Fruit fly (Drosophila melanogaster): Measurements from ENCODE around the gene pum.

The pum gene

DNA sequence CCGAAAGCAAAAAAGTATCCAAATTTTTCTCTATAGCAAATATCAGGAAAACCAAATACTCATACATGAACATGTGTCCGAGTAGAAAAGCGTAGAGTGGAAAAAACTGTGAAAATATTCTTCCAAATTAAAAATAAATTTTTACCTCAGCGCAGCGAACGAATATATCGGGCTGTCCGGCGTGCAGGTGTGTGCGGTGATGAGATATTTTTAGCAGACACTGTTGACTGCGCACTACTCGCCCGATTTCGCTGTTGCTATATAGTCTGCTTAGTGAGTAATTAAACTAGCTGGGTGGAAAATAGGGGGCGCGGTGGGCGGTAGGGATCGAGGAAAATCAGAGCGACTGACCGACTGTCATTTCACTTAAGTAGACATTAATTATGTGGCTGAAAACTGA lies 107.3 kb downstream of the pum start (continued):
- no peak for TF ChIP-seq CG3995 (GFP tag; optimal IDR thresholded peaks at IDR 0.05)
- TF ChIP-seq CG7786 (GFP tag; optimal IDR thresholded peaks at IDR 0.05), result no peak
- no peak for TF ChIP-seq luna (GFP tag; optimal IDR thresholded peaks at IDR 0.05)
- TF ChIP-seq chm (GFP tag; IDR thresholded peaks at IDR 0.05), result no peak
- TF ChIP-seq CG2712 (tag; optimal IDR thresholded peaks at IDR 0.05), result no peak
- TF ChIP-seq pho (GFP tag; optimal IDR thresholded peaks at IDR 0.05), result no peak
- no peak for TF ChIP-seq Ravus (GFP tag; IDR thresholded peaks at IDR 0.05)
- no peak for TF ChIP-seq Hr78 (GFP tag; optimal IDR thresholded peaks at IDR 0.05)
- no peak for TF ChIP-seq CG11695 (GFP tag; IDR thresholded peaks at IDR 0.05)
- no peak for TF ChIP-seq MESR4 (GFP tag; optimal IDR thresholded peaks at IDR 0.05)
- TF ChIP-seq CG9797 (GFP tag; optimal IDR thresholded peaks at IDR 0.05), result no peak
- TF ChIP-seq crol (GFP tag; IDR thresholded peaks at IDR 0.05), result no peak
- peak; percentile 82 for TF ChIP-seq CG8388 (GFP tag; optimal IDR thresholded peaks at IDR 0.05)
- no peak for TF ChIP-seq fru (optimal IDR thresholded peaks at IDR 0.05)
- TF ChIP-seq lmd (GFP tag; IDR thresholded peaks at IDR 0.05), result no peak
- no peak for TF ChIP-seq CG7963 (GFP tag; IDR thresholded peaks at IDR 0.05; ENCODE audit: partially characterized antibody)
- TF ChIP-seq lab (GFP tag; optimal IDR thresholded peaks at IDR 0.05), result no peak
- TF ChIP-seq CG15269 (tag; optimal IDR thresholded peaks at IDR 0.05), result no peak
- no peak for TF ChIP-seq Hey (tag; optimal IDR thresholded peaks at IDR 0.05)
- no peak for TF ChIP-seq CG16813 (GFP tag; IDR thresholded peaks at IDR 0.05; ENCODE audit: partially characterized antibody)
- 0 out of 4 replicates have a peak, but pooled peaks have one; percentile 22 for TF ChIP-seq chinmo (GFP tag; IDR thresholded peaks at IDR 0.05; ENCODE audit: partially characterized antibody)
- no peak for TF ChIP-seq corto (GFP tag; optimal IDR thresholded peaks at IDR 0.05)
- TF ChIP-seq CG1603 (tag; optimal IDR thresholded peaks at IDR 0.05), result no peak
- TF ChIP-seq CG12769 (tag; optimal IDR thresholded peaks at IDR 0.05), result peak; percentile 22
- TF ChIP-seq scrt (GFP tag; optimal IDR thresholded peaks at IDR 0.05), result no peak
- no peak for TF ChIP-seq CG33213 (GFP tag; optimal IDR thresholded peaks at IDR 0.05)
- TF ChIP-seq CG1529 (GFP tag; optimal IDR thresholded peaks at IDR 0.05), result no peak
- TF ChIP-seq slou (GFP tag; optimal IDR thresholded peaks at IDR 0.05), result no peak
- TF ChIP-seq sd (tag; optimal IDR thresholded peaks at IDR 0.05), result peak; percentile 13
- no peak for TF ChIP-seq Usf (GFP tag; optimal IDR thresholded peaks at IDR 0.05)
- no peak for TF ChIP-seq hb (GFP tag; IDR thresholded peaks at IDR 0.05; ENCODE audit: partially characterized antibody)
- TF ChIP-seq CG14441 (GFP tag; IDR thresholded peaks at IDR 0.05), result no peak
- peak; percentile 17 for TF ChIP-seq twi (tag; optimal IDR thresholded peaks at IDR 0.05)
- TF ChIP-seq ranshi (GFP tag; IDR thresholded peaks at IDR 0.05), result peak; percentile 23; the same call in 1 of the 2 replicates
- no peak for TF ChIP-seq CG33557 (GFP tag; optimal IDR thresholded peaks at IDR 0.05)
- no peak for TF ChIP-seq CG9609 (GFP tag; optimal IDR thresholded peaks at IDR 0.05)
- TF ChIP-seq Abd-B (GFP tag; optimal IDR thresholded peaks at IDR 0.05), result no peak
- no peak for TF ChIP-seq Meics (GFP tag; optimal IDR thresholded peaks at IDR 0.05)
- TF ChIP-seq Sox100B (GFP tag; optimal IDR thresholded peaks at IDR 0.05), result no peak

DNA sequence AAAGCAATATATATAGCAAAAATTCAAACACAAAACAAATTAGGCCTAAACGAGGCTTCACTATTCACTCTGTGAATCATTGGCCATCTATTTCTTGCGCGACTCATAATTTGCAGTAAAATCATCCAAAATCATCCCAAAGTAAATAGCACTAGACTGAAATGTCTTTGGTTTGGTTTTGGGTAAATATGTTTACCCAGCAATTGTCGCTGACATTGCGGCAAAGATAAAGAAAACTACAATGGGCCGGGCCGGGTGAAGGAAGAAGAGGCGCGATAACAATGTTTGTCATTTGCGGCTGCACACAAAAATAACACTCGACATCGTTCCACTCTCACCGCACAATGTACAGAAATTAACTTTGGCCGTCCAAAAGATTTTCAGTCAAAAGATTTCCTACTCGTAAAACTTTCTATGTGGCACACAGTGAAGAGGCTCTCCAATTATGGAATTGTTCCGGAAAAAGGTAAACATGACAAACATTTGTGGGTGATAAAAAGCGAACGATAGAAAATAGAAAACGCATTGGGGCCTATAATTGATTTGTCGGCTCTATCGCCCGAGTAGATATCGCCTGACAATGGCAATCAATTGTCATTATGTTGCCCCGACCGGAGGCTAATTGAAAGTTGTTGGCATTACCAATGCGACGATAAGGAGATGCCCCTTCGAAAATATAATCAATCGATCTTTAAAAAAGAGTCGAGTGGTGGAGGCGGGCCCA lies 110.4 kb downstream of the pum start:
- peak; percentile 79 for TF ChIP-seq lab (GFP tag; optimal IDR thresholded peaks at IDR 0.05)
- no peak for TF ChIP-seq CG2116 (GFP tag; optimal IDR thresholded peaks at IDR 0.05)
- TF ChIP-seq lov (optimal IDR thresholded peaks at IDR 0.05), result no peak
- TF ChIP-seq lov (GFP tag; IDR thresholded peaks at IDR 0.05), result 0 out of 3 replicates have a peak, but pooled peaks have one; percentile 50
- no peak for TF ChIP-seq lbe (GFP tag; optimal IDR thresholded peaks at IDR 0.05)
- no peak for TF ChIP-seq HmgD (GFP tag; optimal IDR thresholded peaks at IDR 0.05)
- peak; percentile 65 for TF ChIP-seq ash1 (GFP tag; optimal IDR thresholded peaks at IDR 0.05)
- TF ChIP-seq CG12219 (GFP tag; optimal IDR thresholded peaks at IDR 0.05), result peak; percentile 22
- no peak for TF ChIP-seq CG3163 (GFP tag; optimal IDR thresholded peaks at IDR 0.05)
- TF ChIP-seq nom (GFP tag; optimal IDR thresholded peaks at IDR 0.05), result no peak
- TF ChIP-seq CG14710 (tag; optimal IDR thresholded peaks at IDR 0.05), result peak; percentile 68
- peak; percentile 62; the same call in 1 of the 2 replicates for TF ChIP-seq ranshi (GFP tag; IDR thresholded peaks at IDR 0.05)
- no peak for TF ChIP-seq CG30403 (GFP tag; optimal IDR thresholded peaks at IDR 0.05)
- TF ChIP-seq CG4820 (GFP tag; optimal IDR thresholded peaks at IDR 0.05), result no peak
- no peak for TF ChIP-seq her (GFP tag; optimal IDR thresholded peaks at IDR 0.05)
